Worm (Caenorhabditis elegans): Measurements from ENCODE around the gene ctsa-4.1.
A peak's percentile ranks its signal among the peaks of the same experiment; 100 is the strongest.

Gene ctsa-4.1

DNA sequence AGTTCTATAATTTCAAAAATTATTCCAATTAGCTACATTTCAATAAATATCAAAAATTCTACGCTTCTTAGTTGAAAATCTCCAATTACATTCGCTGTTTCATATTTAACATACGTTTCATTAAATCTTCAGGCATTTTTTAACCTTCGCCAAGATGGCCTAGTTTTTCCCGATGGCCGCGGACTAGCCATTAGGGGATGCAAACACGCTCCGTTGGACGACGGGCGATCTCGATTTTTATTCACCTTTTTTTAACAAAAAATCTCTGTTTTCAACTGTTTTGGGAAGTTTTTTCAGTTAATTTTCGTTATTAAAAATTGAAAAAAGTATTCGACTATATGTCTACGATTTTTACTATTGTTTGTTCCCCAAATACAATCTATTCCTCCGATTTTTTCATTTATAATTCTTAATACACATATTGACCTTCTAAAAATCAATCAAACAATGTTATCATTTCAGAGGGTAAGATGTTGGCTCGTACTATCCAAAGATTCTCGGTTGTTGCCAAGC, 16.4 kb downstream of the ctsa-4.1 start, which contains the start of gene F58F12.1:
TSS of gene F58F12.1 (plus strand) at position 463 of the 513 bp plus-strand sequence.
- TF ChIP-seq ztf-23 (GFP tag; IDR thresholded peaks at IDR 0.05) (no peak), flt-1 (GFP tag; IDR thresholded peaks at IDR 0.05) (peak; percentile 47; the same call in 1 of the 2 replicates)

DNA sequence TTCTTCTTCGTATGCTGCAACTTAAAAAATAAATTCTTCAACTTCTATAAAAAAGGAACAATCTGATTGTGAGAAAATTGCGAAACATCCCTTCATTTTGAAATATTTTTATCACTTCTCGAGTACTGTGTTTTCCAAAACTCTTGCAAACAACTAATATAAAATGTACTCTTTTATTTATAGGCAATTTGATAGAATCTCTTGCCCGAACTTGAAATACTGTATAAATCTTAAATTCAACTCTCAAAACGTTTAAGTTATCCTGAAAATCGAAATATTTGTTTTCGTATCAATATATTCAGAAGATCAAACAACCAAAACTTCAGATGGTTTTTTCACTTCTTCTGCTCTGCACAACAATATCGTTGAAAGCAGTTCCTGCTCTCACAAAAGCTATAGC, 19.7 kb downstream of the ctsa-4.1 start, which contains the start of gene F58F12.4:
TSS of gene F58F12.4 (plus strand) at position 301 of the 400 bp plus-strand sequence.
- TF ChIP-seq flt-1 (GFP tag; IDR thresholded peaks at IDR 0.05) (no peak), ztf-23 (GFP tag; IDR thresholded peaks at IDR 0.05) (no peak), med-1 (GFP tag; optimal IDR thresholded peaks at IDR 0.05; ENCODE audit: insufficient read depth) (no peak), klf-2 (GFP tag; conservative IDR thresholded peaks at IDR 0.05) (no peak), ztf-29 (GFP tag; IDR thresholded peaks at IDR 0.05) (no peak), T22C8.4 (GFP tag; IDR thresholded peaks at IDR 0.05) (no peak), tab-1 (GFP tag; IDR thresholded peaks at IDR 0.05) (no peak), cog-1 (tag; optimal IDR thresholded peaks at IDR 0.05) (no peak), ref-1 (GFP tag; conservative IDR thresholded peaks at IDR 0.05) (no peak)

DNA sequence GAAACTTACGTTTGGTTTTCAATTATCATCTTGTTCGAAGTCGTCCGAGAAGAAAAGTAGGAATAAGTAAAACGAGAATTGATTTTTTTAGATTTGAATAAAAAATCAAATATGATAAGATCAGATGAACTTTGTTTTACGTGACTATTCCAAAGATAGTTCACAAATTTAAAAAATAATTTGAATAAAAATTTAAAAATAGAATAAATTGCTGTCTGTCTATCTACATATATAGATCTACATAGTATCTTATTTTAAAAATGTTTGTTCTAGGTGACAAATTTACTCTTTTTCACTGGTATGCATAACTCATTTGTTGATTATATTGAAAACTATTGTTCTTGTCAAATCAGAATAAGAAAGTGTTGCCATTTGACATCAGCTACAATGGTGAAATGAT, 21.1 kb downstream of the ctsa-4.1 start, which contains the start of gene F58F12.2:
TSS of gene F58F12.2 (minus strand) at position 101 of the 400 bp plus-strand sequence.
- TF ChIP-seq flt-1 (GFP tag; IDR thresholded peaks at IDR 0.05) = no peak
- TF ChIP-seq ztf-29 (GFP tag; IDR thresholded peaks at IDR 0.05) = no peak
- TF ChIP-seq cog-1 (tag; optimal IDR thresholded peaks at IDR 0.05) = no peak
- no peak for TF ChIP-seq ref-1 (GFP tag; conservative IDR thresholded peaks at IDR 0.05)
- no peak for TF ChIP-seq klf-2 (GFP tag; conservative IDR thresholded peaks at IDR 0.05)
- no peak for TF ChIP-seq med-1 (GFP tag; optimal IDR thresholded peaks at IDR 0.05; ENCODE audit: insufficient read depth)
- no peak for TF ChIP-seq tab-1 (GFP tag; IDR thresholded peaks at IDR 0.05)
- no peak for TF ChIP-seq ztf-23 (GFP tag; IDR thresholded peaks at IDR 0.05)
- TF ChIP-seq T22C8.4 (GFP tag; IDR thresholded peaks at IDR 0.05) = no peak

DNA sequence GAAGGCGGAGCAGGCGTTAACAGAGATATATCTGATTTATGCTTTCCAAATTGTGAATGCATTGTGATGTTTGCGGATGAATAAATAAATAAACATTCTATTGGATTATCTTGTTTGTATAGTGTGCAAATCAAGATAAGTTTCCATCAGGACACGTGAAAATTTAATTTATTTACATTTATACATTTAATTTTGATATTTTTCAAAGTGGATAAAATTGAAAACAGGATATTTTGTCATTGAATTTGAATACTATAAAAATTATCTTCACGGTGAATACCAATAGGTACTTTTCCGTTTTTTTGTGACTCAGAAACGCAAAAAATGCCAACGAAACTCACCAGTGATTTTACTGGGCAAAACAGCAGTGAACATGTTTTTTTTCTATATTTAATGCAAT, 24.4 kb downstream of the ctsa-4.1 start, which contains the start of gene F58F12.3:
TSS of gene F58F12.3 (minus strand) at position 101 of the 400 bp plus-strand sequence.
- TF ChIP-seq med-1 (GFP tag; optimal IDR thresholded peaks at IDR 0.05; ENCODE audit: insufficient read depth) (no peak), cog-1 (tag; optimal IDR thresholded peaks at IDR 0.05) (no peak), T22C8.4 (GFP tag; IDR thresholded peaks at IDR 0.05) (no peak), tab-1 (GFP tag; IDR thresholded peaks at IDR 0.05) (no peak), ztf-29 (GFP tag; IDR thresholded peaks at IDR 0.05) (no peak), klf-2 (GFP tag; conservative IDR thresholded peaks at IDR 0.05) (no peak), flt-1 (GFP tag; IDR thresholded peaks at IDR 0.05) (no peak), ztf-23 (GFP tag; IDR thresholded peaks at IDR 0.05) (no peak), ref-1 (GFP tag; conservative IDR thresholded peaks at IDR 0.05) (no peak)

DNA sequence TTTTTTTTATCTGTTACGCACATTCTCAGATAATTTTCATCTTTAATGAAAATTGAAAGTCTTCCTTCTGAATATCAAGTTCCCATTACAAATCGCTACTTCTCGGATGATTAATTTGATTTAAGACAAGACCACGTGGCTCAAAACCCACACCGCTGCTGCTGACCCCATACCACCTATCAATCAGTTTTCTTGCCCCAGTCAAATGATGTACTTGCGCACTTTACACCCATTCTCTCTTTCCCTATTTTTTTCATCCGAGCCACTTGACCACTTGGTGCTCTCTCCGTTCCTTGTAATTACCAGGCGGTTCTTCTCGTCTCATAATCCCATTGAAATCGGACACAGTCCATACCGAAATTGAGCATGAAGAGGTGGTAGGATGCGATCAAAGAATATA, 27.2 kb downstream of the ctsa-4.1 start:
- TF ChIP-seq tab-1 (GFP tag; IDR thresholded peaks at IDR 0.05) (no peak), flt-1 (GFP tag; IDR thresholded peaks at IDR 0.05) (no peak), cog-1 (tag; optimal IDR thresholded peaks at IDR 0.05) (no peak), ztf-23 (GFP tag; IDR thresholded peaks at IDR 0.05) (no peak), ztf-29 (GFP tag; IDR thresholded peaks at IDR 0.05) (no peak), klf-2 (GFP tag; conservative IDR thresholded peaks at IDR 0.05) (no peak)

DNA sequence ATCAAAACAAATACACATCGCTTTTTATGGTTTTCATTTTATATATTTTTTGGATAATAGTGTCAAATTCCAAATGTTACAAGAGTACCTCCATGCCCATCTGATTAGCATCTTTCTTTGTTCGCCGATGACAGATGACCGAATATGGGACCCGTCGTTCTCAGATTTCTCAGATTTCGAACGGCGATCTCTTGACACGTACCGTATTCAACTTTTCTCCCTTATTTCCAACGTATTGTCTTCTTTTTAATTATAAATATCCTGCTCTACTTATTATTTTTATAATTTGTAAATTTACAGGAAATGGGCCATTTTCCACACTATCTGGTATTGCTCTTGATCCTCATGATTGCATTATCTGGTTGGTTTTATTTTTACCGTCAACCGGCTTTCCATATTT, 31.6 kb downstream of the ctsa-4.1 start, which contains the start of gene zig-10:
TSS of gene zig-10 (plus strand) at position 301 of the 400 bp plus-strand sequence.
- no peak for TF ChIP-seq klf-2 (GFP tag; conservative IDR thresholded peaks at IDR 0.05)
- no peak for TF ChIP-seq tab-1 (GFP tag; IDR thresholded peaks at IDR 0.05)
- TF ChIP-seq T22C8.4 (GFP tag; IDR thresholded peaks at IDR 0.05) = no peak
- TF ChIP-seq cog-1 (tag; optimal IDR thresholded peaks at IDR 0.05) = no peak
- TF ChIP-seq ztf-23 (GFP tag; IDR thresholded peaks at IDR 0.05) = no peak
- no peak for TF ChIP-seq med-1 (GFP tag; optimal IDR thresholded peaks at IDR 0.05; ENCODE audit: insufficient read depth)
- no peak for TF ChIP-seq ztf-29 (GFP tag; IDR thresholded peaks at IDR 0.05)
- no peak for TF ChIP-seq ref-1 (GFP tag; conservative IDR thresholded peaks at IDR 0.05)
- no peak for TF ChIP-seq flt-1 (GFP tag; IDR thresholded peaks at IDR 0.05)

DNA sequence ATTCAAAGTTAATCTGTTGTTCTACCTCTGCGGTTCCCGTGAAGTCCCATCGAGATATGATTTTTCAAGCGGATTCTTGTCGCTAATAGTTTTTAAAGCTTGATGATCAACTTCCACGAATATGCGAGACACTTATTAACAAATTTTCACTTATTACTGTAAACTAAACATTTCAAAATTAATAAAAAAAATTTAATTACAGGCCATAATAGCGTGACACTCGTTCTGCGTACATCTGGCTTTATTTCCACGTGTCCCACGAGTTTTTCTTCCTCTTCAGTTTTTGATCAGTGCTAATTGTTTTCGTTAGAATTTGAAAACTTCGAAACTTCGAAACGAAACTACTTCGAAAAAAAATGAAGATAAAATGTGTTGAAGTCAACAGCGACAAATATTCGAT, 34.9 kb downstream of the ctsa-4.1 start, which contains the start of gene btb-2:
TSS of gene btb-2 (plus strand) at position 301 of the 400 bp plus-strand sequence.
- TF ChIP-seq ref-1 (GFP tag; conservative IDR thresholded peaks at IDR 0.05) (no peak), ztf-29 (GFP tag; IDR thresholded peaks at IDR 0.05) (no peak), ztf-23 (GFP tag; IDR thresholded peaks at IDR 0.05) (no peak), T22C8.4 (GFP tag; IDR thresholded peaks at IDR 0.05) (no peak), med-1 (GFP tag; optimal IDR thresholded peaks at IDR 0.05; ENCODE audit: insufficient read depth) (no peak), tab-1 (GFP tag; IDR thresholded peaks at IDR 0.05) (no peak), flt-1 (GFP tag; IDR thresholded peaks at IDR 0.05) (no peak), cog-1 (tag; optimal IDR thresholded peaks at IDR 0.05) (no peak), klf-2 (GFP tag; conservative IDR thresholded peaks at IDR 0.05) (no peak)

DNA sequence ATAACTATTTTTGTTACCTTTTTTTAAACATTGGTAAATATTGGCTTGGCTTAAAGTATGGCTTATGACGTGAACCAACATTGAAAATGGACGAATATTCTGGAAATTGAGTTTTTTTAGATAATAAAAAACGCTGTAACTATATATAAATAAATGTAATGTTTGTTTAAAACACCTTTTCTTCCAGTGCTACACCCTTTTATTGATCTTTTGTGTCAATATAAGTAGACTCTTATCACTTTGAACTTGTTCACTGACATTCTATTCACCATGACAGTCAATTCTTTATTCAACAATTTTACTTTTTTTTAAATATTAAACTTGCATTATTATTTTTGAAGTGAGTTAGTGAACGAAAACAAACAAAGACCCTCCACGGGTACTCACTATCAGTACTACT, 36.4 kb downstream of the ctsa-4.1 start, which contains the start of gene T25D10.1:
TSS of gene T25D10.1 (plus strand) at position 169 of the 400 bp plus-strand sequence.
- TF ChIP-seq T22C8.4 (GFP tag; IDR thresholded peaks at IDR 0.05) (no peak), flt-1 (GFP tag; IDR thresholded peaks at IDR 0.05) (no peak)

DNA sequence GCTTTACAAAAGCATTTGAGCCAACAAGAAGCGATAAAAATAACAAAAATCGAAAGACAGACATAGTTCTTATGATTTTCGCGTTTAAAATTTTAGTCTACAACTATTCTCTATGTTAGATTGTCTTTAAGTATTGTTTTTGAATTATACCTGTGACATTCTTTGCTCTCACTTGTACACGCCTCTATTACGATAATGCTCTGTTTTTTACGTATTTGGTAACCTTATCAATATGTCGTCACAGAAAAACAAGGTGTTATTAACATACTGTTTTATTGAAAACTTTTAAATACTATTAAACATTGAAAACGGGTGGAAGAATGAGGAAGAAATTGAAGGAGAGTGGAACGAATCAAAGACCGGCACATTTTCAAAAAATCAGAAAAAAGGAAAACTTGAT, 40.5 kb downstream of the ctsa-4.1 start, which contains the start of gene spp-11:
TSS of gene spp-11 (minus strand) at position 101 of the 400 bp plus-strand sequence.
- no peak for TF ChIP-seq med-1 (GFP tag; optimal IDR thresholded peaks at IDR 0.05; ENCODE audit: insufficient read depth)
- TF ChIP-seq klf-2 (GFP tag; conservative IDR thresholded peaks at IDR 0.05) = no peak
- no peak for TF ChIP-seq flt-1 (GFP tag; IDR thresholded peaks at IDR 0.05)
- no peak for TF ChIP-seq T22C8.4 (GFP tag; IDR thresholded peaks at IDR 0.05)
- no peak for TF ChIP-seq ztf-23 (GFP tag; IDR thresholded peaks at IDR 0.05)
- TF ChIP-seq cog-1 (tag; optimal IDR thresholded peaks at IDR 0.05) = no peak
- TF ChIP-seq ztf-29 (GFP tag; IDR thresholded peaks at IDR 0.05) = no peak
- no peak for TF ChIP-seq tab-1 (GFP tag; IDR thresholded peaks at IDR 0.05)
- TF ChIP-seq ref-1 (GFP tag; conservative IDR thresholded peaks at IDR 0.05) = no peak

DNA sequence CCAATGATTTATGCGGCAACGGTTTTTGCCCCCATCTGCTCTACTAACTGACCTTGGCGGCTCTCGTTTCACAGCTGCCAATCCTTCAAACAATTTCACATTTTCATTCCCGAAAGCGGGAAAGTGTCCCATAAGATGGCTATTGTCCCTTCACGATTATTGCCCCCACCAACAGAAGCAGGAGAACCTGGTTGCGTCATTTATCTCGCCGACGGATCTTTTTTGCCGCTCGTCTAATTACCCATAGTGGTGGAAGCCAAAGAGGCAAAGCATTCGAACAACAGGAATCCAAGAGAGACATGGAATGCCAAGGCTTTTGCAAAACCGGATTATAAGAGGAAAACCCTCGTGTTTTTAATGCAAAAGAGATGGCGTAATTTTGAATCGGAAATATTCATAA, 42.3 kb downstream of the ctsa-4.1 start:
- TF ChIP-seq ztf-29 (GFP tag; IDR thresholded peaks at IDR 0.05) = 0 out of 2 replicates have a peak, but pooled peaks have one; percentile 47
- TF ChIP-seq ztf-23 (GFP tag; IDR thresholded peaks at IDR 0.05) = peak; percentile 33; the same call in 1 of the 2 replicates
- TF ChIP-seq med-1 (GFP tag; optimal IDR thresholded peaks at IDR 0.05; ENCODE audit: insufficient read depth) = no peak
